Worm (Caenorhabditis elegans) whole organism, young adult: ENCODE measurements around the gene str-243.

ENCODE experiments used
- D2030.7 ChIP-seq: fragments of 200-800 bp; sonication (Bioruptor generic); IDR thresholded peaks from 2 replicates; pipeline ENCODE4 v1.3.6; 2022; ENCODE audit warnings: missing genetic modification reagents, missing genetic modification characterization, missing compliant biosample characterization
- aptf-3 ChIP-seq: fragments of 200-800 bp; sonication (Bioruptor generic); IDR thresholded peaks from 2 replicates; pipeline ENCODE4 v1.3.6; 2022; ENCODE audit warnings: missing genetic modification characterization, missing compliant biosample characterization
- pbrm-1 ChIP-seq: fragments of 200-800 bp; sonication (Bioruptor generic); IDR thresholded peaks from 2 replicates; pipeline ENCODE4 v1.3.6; 2022; ENCODE audit warnings: missing genetic modification reagents, missing genetic modification characterization, missing compliant biosample characterization

ce11 chrV:1570679-1571078 is 48.1 kb downstream of the str-243 start:
- TF ChIP-seq aptf-3 (GFP tag; lab: Robert Waterston, UW) (no peak), D2030.7 (GFP tag; lab: Robert Waterston, UW) (no peak), pbrm-1 (no peak)
